Worm (Caenorhabditis elegans) whole organism, young adult: ENCODE results near the gene rpb-11.

ENCODE experiments used
- B0336.3 ChIP-seq: fragments of 200-800 bp; sonication (Bioruptor generic); IDR thresholded peaks from 2 replicates; pipeline ENCODE4 v1.3.6; 2022; ENCODE audit warnings: missing genetic modification characterization, missing compliant biosample characterization
- T07F8.4 ChIP-seq: sonication (generic microtip); optimal IDR thresholded peaks from 2 replicates; lab custom pipeline; 2016; ENCODE audit warnings: mild to moderate bottlenecking, missing genetic modification characterization, moderate library complexity, missing compliant biosample characterization
- ama-1 ChIP-seq, 3 experiments: fragments of 150-350 bp in 1 of 3; sonication (generic microtip) in 2 of 3; optimal IDR thresholded peaks; 2 replicates each; lab custom pipeline; 2014 to 2018; ENCODE audit warnings: missing biosample characterization in 2 of 3, missing genetic modification characterization in 2 of 3, missing genetic modification reagents in 2 of 3
- ceh-91 ChIP-seq: fragments of 200-800 bp; sonication (Bioruptor generic); IDR thresholded peaks from 2 replicates; pipeline ENCODE4 v1.3.6; 2022; ENCODE audit warnings: missing genetic modification reagents, missing genetic modification characterization, missing compliant biosample characterization
- die-1 ChIP-seq: sonication (generic microtip); optimal IDR thresholded peaks from 2 replicates; lab custom pipeline; 2016; ENCODE audit warnings: missing genotype, mild to moderate bottlenecking, missing genetic modification characterization, missing compliant biosample characterization
- pbrm-1 ChIP-seq: fragments of 200-800 bp; sonication (Bioruptor generic); IDR thresholded peaks from 2 replicates; pipeline ENCODE4 v1.3.6; 2022; ENCODE audit warnings: missing genetic modification reagents, missing genetic modification characterization, missing compliant biosample characterization
- snpc-4 ChIP-seq, 5 experiments: fragments of 150-350 bp in 1 of 5; sonication (generic microtip) in 4 of 5; optimal IDR thresholded peaks; 2 replicates each; lab custom pipeline; 2014 to 2018; ENCODE audit warnings: missing genetic modification characterization in 5 of 5, missing biosample characterization in 3 of 5, antibody characterized with exemption in 2 of 5, mild to moderate bottlenecking in 2 of 5, missing compliant biosample characterization in 2 of 5, missing genotype in 2 of 5, moderate library complexity in 2 of 5, missing genetic modification reagents in 1 of 5
- unc-62 ChIP-seq: fragments of 150-350 bp; optimal IDR thresholded peaks from 2 replicates; lab custom pipeline; 2014; ENCODE audit warnings: missing biosample characterization, missing genetic modification reagents, missing genetic modification characterization

ce11 chrII:14038331-14038730 is 21.6 kb upstream of the rpb-11 start:
- no peak for TF ChIP-seq ama-1 (optimal IDR thresholded peaks at IDR 0.05; lab: Kevin White, UChicago)
- TF ChIP-seq ama-1 (GFP tag; optimal IDR thresholded peaks at IDR 0.05; lab: Kevin White, UChicago): no peak
- TF ChIP-seq die-1: no peak
- no peak for TF ChIP-seq pbrm-1 (GFP tag; lab: Robert Waterston, UW)
- no peak for TF ChIP-seq ceh-91 (GFP tag; lab: Robert Waterston, UW)
- no peak for TF ChIP-seq snpc-4 (GFP tag; optimal IDR thresholded peaks at IDR 0.05; lab: Kevin White, UChicago)
- no peak for TF ChIP-seq snpc-4 (tag; optimal IDR thresholded peaks at IDR 0.05; lab: Kevin White, UChicago)
- no peak for TF ChIP-seq T07F8.4
- TF ChIP-seq unc-62 (GFP tag; lab: Kevin White, UChicago): no peak
- no peak for TF ChIP-seq B0336.3 (GFP tag; lab: Robert Waterston, UW)
